Fruit fly (Drosophila melanogaster) Kc167 (cell line): ENCODE data around the gene ago.

Source experiments
- Myc ChIP-seq: fragments of >200 bp; optimal IDR thresholded peaks from 2 replicates; lab custom pipeline; 2017; ENCODE audit warnings: missing external identifiers
- h ChIP-seq: fragments of >200 bp; optimal IDR thresholded peaks from 3 replicates; lab custom pipeline; 2018; ENCODE audit warnings: missing external identifiers
- insv ChIP-seq: fragments of >200 bp; optimal IDR thresholded peaks from 3 replicates; lab custom pipeline; 2018; ENCODE audit warnings: missing external identifiers
- psq ChIP-seq: fragments of >200 bp; optimal IDR thresholded peaks from 2 replicates; lab custom pipeline; 2017; ENCODE audit warnings: missing external identifiers
- ttk ChIP-seq: sonication (Bioruptor generic); optimal IDR thresholded peaks from 2 replicates; lab custom pipeline; 2017; ENCODE audit warnings: missing external identifiers

DNA sequence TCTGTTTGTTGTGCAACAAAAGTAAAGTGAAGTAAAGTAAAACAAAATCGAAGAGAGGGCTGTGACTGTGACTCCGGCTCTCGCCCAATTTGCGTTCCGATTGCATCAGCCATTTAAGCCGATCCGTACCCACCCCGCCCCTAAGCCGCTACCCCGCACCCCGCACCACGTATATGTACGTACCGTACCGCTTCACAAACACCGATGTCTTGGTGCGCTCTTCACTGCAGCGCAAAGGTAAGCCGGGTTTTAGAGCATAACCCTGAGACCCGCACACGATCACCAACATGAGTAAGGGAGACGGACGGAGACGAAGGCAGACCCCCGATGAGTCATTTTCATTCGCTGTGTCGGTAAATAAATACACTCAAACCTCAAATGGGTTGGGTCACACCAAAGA, 21.9 kb downstream of the ago start:
- no peak for TF ChIP-seq psq
- no peak for TF ChIP-seq h
- TF ChIP-seq ttk (lab: Kevin White, UChicago) = no peak
- TF ChIP-seq insv (lab: Kevin White, UChicago) = no peak
- TF ChIP-seq Myc (lab: Kevin White, UChicago) = no peak
